Worm (Caenorhabditis elegans) whole organism, midembryonic: ENCODE measurements around the gene rpl-28.

ENCODE experiments used
- T22C8.4 ChIP-seq: fragments of 200-800 bp; sonication (Bioruptor generic); IDR thresholded peaks from 2 replicates; pipeline ENCODE4 v1.3.6; 2022; ENCODE audit warnings: missing genetic modification characterization, missing compliant biosample characterization
- cog-1 ChIP-seq: sonication (generic microtip); optimal IDR thresholded peaks from 2 replicates; lab custom pipeline; 2016; ENCODE audit warnings: missing genetic modification characterization, missing compliant biosample characterization
- flt-1 ChIP-seq: fragments of 200-800 bp; sonication (Bioruptor generic); IDR thresholded peaks from 2 replicates; pipeline ENCODE4 v1.3.6; 2022; ENCODE audit warnings: missing genetic modification characterization, missing compliant biosample characterization
- klf-2 ChIP-seq: fragments of 200-800 bp; sonication (Bioruptor generic); conservative IDR thresholded peaks from 2 replicates; pipeline ENCODE4 v1.3.6; 2022; ENCODE audit warnings: missing genetic modification reagents, missing genetic modification characterization, missing compliant biosample characterization
- med-1 ChIP-seq: sonication (generic microtip); optimal IDR thresholded peaks from 2 replicates; lab custom pipeline; 2017; ENCODE audit warnings: missing genetic modification characterization, mild to moderate bottlenecking, missing compliant biosample characterization, antibody characterized with exemption, missing genetic modification reagents; ENCODE audit not compliant: insufficient read depth
- ref-1 ChIP-seq: fragments of 200-800 bp; sonication (Bioruptor generic); conservative IDR thresholded peaks from 2 replicates; pipeline ENCODE4 v1.3.6; 2022; ENCODE audit warnings: missing genetic modification reagents, missing genetic modification characterization, missing compliant biosample characterization
- tab-1 ChIP-seq: fragments of 200-800 bp; sonication (Bioruptor generic); IDR thresholded peaks from 2 replicates; pipeline ENCODE4 v1.3.6; 2022; ENCODE audit warnings: missing genetic modification characterization, missing compliant biosample characterization
- ztf-23 ChIP-seq: fragments of 200-800 bp; sonication (Bioruptor generic); IDR thresholded peaks from 2 replicates; pipeline ENCODE4 v1.3.6; 2022; ENCODE audit warnings: missing genetic modification reagents, missing genetic modification characterization, missing compliant biosample characterization
- ztf-29 ChIP-seq: fragments of 200-800 bp; sonication (Bioruptor generic); IDR thresholded peaks from 2 replicates; pipeline ENCODE4 v1.3.6; 2022; ENCODE audit warnings: missing genetic modification reagents, missing genetic modification characterization, missing compliant biosample characterization

The rpl-28 gene

ce11 chrV:12711999-12712398, 15.9 kb downstream of the rpl-28 start, which contains the start of gene R11D1.3:
R11D1.3 (minus strand) TSS chrV:12712099.
- TF ChIP-seq klf-2 (GFP tag; lab: Robert Waterston, UW) (no peak), ztf-23 (GFP tag; lab: Robert Waterston, UW) (no peak), tab-1 (GFP tag; lab: Robert Waterston, UW) (no peak), med-1 (GFP tag; lab: Kevin White, UChicago) (no peak), cog-1 (tag; lab: Kevin White, UChicago) (no peak), flt-1 (GFP tag; lab: Robert Waterston, UW) (no peak), ref-1 (GFP tag; lab: Robert Waterston, UW) (no peak), T22C8.4 (GFP tag; lab: Robert Waterston, UW) (no peak), ztf-29 (GFP tag; lab: Robert Waterston, UW) (no peak)

- TF ChIP-seq klf-2 (GFP tag; lab: Robert Waterston, UW), result no peak
- TF ChIP-seq ztf-23 (GFP tag; lab: Robert Waterston, UW), result no peak
- no peak for TF ChIP-seq cog-1 (tag; lab: Kevin White, UChicago)
- no peak for TF ChIP-seq ref-1 (GFP tag; lab: Robert Waterston, UW)
- no peak for TF ChIP-seq T22C8.4 (GFP tag; lab: Robert Waterston, UW)
- no peak for TF ChIP-seq flt-1 (GFP tag; lab: Robert Waterston, UW)
- TF ChIP-seq ztf-29 (GFP tag; lab: Robert Waterston, UW), result no peak
- no peak for TF ChIP-seq tab-1 (GFP tag; lab: Robert Waterston, UW)
- no peak for TF ChIP-seq med-1 (GFP tag; lab: Kevin White, UChicago)
Measured at ce11 chrV:12708305-12708704, 19.6 kb downstream of the rpl-28 start, which contains the start of gene R11D1.2. R11D1.2 (plus strand) TSS chrV:12708605.

- TF ChIP-seq flt-1 (GFP tag; lab: Robert Waterston, UW) (no peak), ztf-29 (GFP tag; lab: Robert Waterston, UW) (no peak)
Measured at ce11 chrV:12706511-12706910, 21.4 kb downstream of the rpl-28 start.

ce11 chrV:12704077-12704476, 23.8 kb downstream of the rpl-28 start, which contains the start of gene R11D1.1:
R11D1.1 (plus strand) TSS chrV:12704377.
- TF ChIP-seq ztf-23 (GFP tag; lab: Robert Waterston, UW) (no peak), med-1 (GFP tag; lab: Kevin White, UChicago) (no peak), cog-1 (tag; lab: Kevin White, UChicago) (no peak), ztf-29 (GFP tag; lab: Robert Waterston, UW) (no peak), klf-2 (GFP tag; lab: Robert Waterston, UW) (no peak), ref-1 (GFP tag; lab: Robert Waterston, UW) (no peak), flt-1 (GFP tag; lab: Robert Waterston, UW) (no peak), tab-1 (GFP tag; lab: Robert Waterston, UW) (no peak), T22C8.4 (GFP tag; lab: Robert Waterston, UW) (no peak)

- TF ChIP-seq flt-1 (GFP tag; lab: Robert Waterston, UW), result no peak
- TF ChIP-seq ztf-23 (GFP tag; lab: Robert Waterston, UW), result no peak
- TF ChIP-seq tab-1 (GFP tag; lab: Robert Waterston, UW), result no peak
- TF ChIP-seq T22C8.4 (GFP tag; lab: Robert Waterston, UW), result no peak
- TF ChIP-seq med-1 (GFP tag; lab: Kevin White, UChicago), result no peak
- TF ChIP-seq cog-1 (tag; lab: Kevin White, UChicago), result no peak
- TF ChIP-seq klf-2 (GFP tag; lab: Robert Waterston, UW), result no peak
- no peak for TF ChIP-seq ref-1 (GFP tag; lab: Robert Waterston, UW)
- no peak for TF ChIP-seq ztf-29 (GFP tag; lab: Robert Waterston, UW)
Measured at ce11 chrV:12701613-12702012, 26.3 kb downstream of the rpl-28 start.

- no peak for TF ChIP-seq cog-1 (tag; lab: Kevin White, UChicago)
Measured at ce11 chrV:12697364-12697901, 30.5 kb downstream of the rpl-28 start, which contains the start of gene istr-1. istr-1 (plus strand) TSS chrV:12697858.

- TF ChIP-seq ztf-23 (GFP tag; lab: Robert Waterston, UW) (no peak), flt-1 (GFP tag; lab: Robert Waterston, UW) (no peak), ref-1 (GFP tag; lab: Robert Waterston, UW) (no peak), med-1 (GFP tag; lab: Kevin White, UChicago) (no peak)
Measured at ce11 chrV:12696790-12697189, 31.1 kb downstream of the rpl-28 start.

- no peak for TF ChIP-seq cog-1 (tag; lab: Kevin White, UChicago)
- TF ChIP-seq ref-1 (GFP tag; lab: Robert Waterston, UW), result no peak
- no peak for TF ChIP-seq ztf-29 (GFP tag; lab: Robert Waterston, UW)
- no peak for TF ChIP-seq T22C8.4 (GFP tag; lab: Robert Waterston, UW)
- TF ChIP-seq klf-2 (GFP tag; lab: Robert Waterston, UW), result no peak
Measured at ce11 chrV:12695968-12696367, 31.9 kb downstream of the rpl-28 start, which contains the start of gene K10C8.4. K10C8.4 (plus strand) TSS chrV:12696268.

ce11 chrV:12695155-12695554, 32.8 kb downstream of the rpl-28 start, which contains the start of gene parn-1:
parn-1 (minus strand) TSS chrV:12695255.
- no peak for TF ChIP-seq ref-1 (GFP tag; lab: Robert Waterston, UW)
- no peak for TF ChIP-seq T22C8.4 (GFP tag; lab: Robert Waterston, UW)
- no peak for TF ChIP-seq ztf-23 (GFP tag; lab: Robert Waterston, UW)
- no peak for TF ChIP-seq med-1 (GFP tag; lab: Kevin White, UChicago)
- TF ChIP-seq cog-1 (tag; lab: Kevin White, UChicago), result no peak
- TF ChIP-seq ztf-29 (GFP tag; lab: Robert Waterston, UW), result no peak
- TF ChIP-seq tab-1 (GFP tag; lab: Robert Waterston, UW), result no peak
- no peak for TF ChIP-seq flt-1 (GFP tag; lab: Robert Waterston, UW)
- TF ChIP-seq klf-2 (GFP tag; lab: Robert Waterston, UW), result no peak
